Worm (Caenorhabditis elegans): ENCODE data around the gene F47C12.13.

DNA sequence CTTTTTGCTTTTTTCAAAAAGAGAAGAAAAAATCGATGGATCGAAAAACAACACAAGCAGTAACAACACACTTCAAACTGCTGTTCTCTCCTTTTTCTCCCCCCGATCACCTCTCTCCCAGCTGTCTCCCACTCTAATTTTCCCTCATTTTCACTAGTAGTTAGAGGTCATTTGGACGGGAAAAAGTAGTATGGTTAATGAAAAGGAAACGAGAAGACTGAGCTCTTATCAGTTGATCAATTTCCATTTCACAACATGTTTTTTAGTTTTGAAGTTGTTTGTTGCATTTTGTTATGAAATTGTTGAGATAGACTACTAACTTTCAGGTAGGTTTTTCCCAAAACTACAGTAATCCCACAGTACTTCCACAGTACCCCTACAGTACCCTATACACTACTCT lies 14.2 kb upstream of the F47C12.13 start:
- TF ChIP-seq athp-1 (tag; optimal IDR thresholded peaks at IDR 0.05) (no peak), lin-40 (tag; optimal IDR thresholded peaks at IDR 0.05) (no peak), F33H1.4 (GFP tag; IDR thresholded peaks at IDR 0.05) (no peak), die-1 (tag; optimal IDR thresholded peaks at IDR 0.05) (no peak), ama-1 (optimal IDR thresholded peaks at IDR 0.05) (no peak), ama-1 (GFP tag; optimal IDR thresholded peaks at IDR 0.05) (no peak), hmg-20 (GFP tag; IDR thresholded peaks at IDR 0.05) (no peak), madf-8 (GFP tag; conservative IDR thresholded peaks at IDR 0.05) (no peak), ets-4 (GFP tag; optimal IDR thresholded peaks at IDR 0.05) (no peak), pha-4 (tag; optimal IDR thresholded peaks at IDR 0.05) (no peak)
